Fruit fly (Drosophila melanogaster) whole organism, embryonic: ENCODE results near the gene CG17801.

Experiments used
- Abd-B ChIP-seq: fragments of 200-800 bp; sonication (Bioruptor generic); optimal IDR thresholded peaks from 2 replicates; lab custom pipeline; 2018; ENCODE audit warnings: missing biosample characterization, mild to moderate bottlenecking, missing genetic modification characterization, moderate library complexity
- Antp ChIP-seq: fragments of 200-800 bp; sonication (Bioruptor generic); optimal IDR thresholded peaks from 3 replicates; lab custom pipeline; 2016; ENCODE audit warnings: missing biosample characterization, missing genetic modification characterization
- BEAF-32 ChIP-seq: fragments of 200-800 bp; sonication (Bioruptor generic); optimal IDR thresholded peaks from 3 replicates; lab custom pipeline; 2017; ENCODE audit warnings: missing biosample characterization, missing genetic modification characterization, mild to moderate bottlenecking, moderate library complexity, missing genetic modification reagents
- BtbVII ChIP-seq: fragments of 200-800 bp; sonication (Bioruptor generic); optimal IDR thresholded peaks from 3 replicates; lab custom pipeline; 2017; ENCODE audit warnings: missing biosample characterization, mild to moderate bottlenecking, missing genetic modification characterization
- CG12071 ChIP-seq: fragments of 200-800 bp; sonication (Bioruptor generic); optimal IDR thresholded peaks from 3 replicates; lab custom pipeline; 2018; ENCODE audit warnings: missing biosample characterization, mild to moderate bottlenecking, missing genetic modification characterization
- CG15514 ChIP-seq: fragments of 200-800 bp; sonication (Bioruptor generic); optimal IDR thresholded peaks from 3 replicates; lab custom pipeline; 2017; ENCODE audit warnings: missing biosample characterization, missing genetic modification characterization, mild to moderate bottlenecking, moderate library complexity, missing genetic modification reagents
- CG1603 ChIP-seq: fragments of 200-800 bp; sonication (Bioruptor generic); optimal IDR thresholded peaks from 2 replicates; lab custom pipeline; 2019; ENCODE audit warnings: missing biosample characterization, mild to moderate bottlenecking, missing genetic modification characterization, moderate library complexity
- CG17359 ChIP-seq: fragments of 200-800 bp; sonication (Bioruptor generic); optimal IDR thresholded peaks from 3 replicates; lab custom pipeline; 2018; ENCODE audit warnings: missing biosample characterization, mild to moderate bottlenecking, missing genetic modification characterization, moderate library complexity
- CG17385 ChIP-seq: fragments of 200-800 bp; sonication (Bioruptor generic); optimal IDR thresholded peaks from 3 replicates; lab custom pipeline; 2018; ENCODE audit warnings: missing biosample characterization, mild to moderate bottlenecking, missing genetic modification characterization
- CG17829 ChIP-seq: fragments of 200-800 bp; optimal IDR thresholded peaks from 2 replicates; lab custom pipeline; 2019; ENCODE audit warnings: missing biosample characterization, mild to moderate bottlenecking, missing genetic modification characterization, moderate library complexity
- CG2129 ChIP-seq: fragments of 200-800 bp; sonication (Bioruptor generic); IDR thresholded peaks from 2 replicates; pipeline ENCODE4 v1.3.6; 2022; ENCODE audit warnings: missing biosample characterization, missing genetic modification characterization; ENCODE audit not compliant: partially characterized antibody
- CG30431 ChIP-seq: fragments of 200-800 bp; sonication (Bioruptor generic); optimal IDR thresholded peaks from 2 replicates; lab custom pipeline; 2017; ENCODE audit warnings: missing biosample characterization, missing genetic modification characterization
- CG4282 ChIP-seq: fragments of 200-800 bp; sonication (Bioruptor generic); optimal IDR thresholded peaks from 2 replicates; lab custom pipeline; 2016; ENCODE audit warnings: missing biosample characterization, missing genetic modification characterization
- CG4360 ChIP-seq: fragments of 200-800 bp; sonication (Bioruptor generic); IDR thresholded peaks from 2 replicates; pipeline ENCODE4 v1.3.6; 2022; ENCODE audit warnings: missing biosample characterization, missing genetic modification characterization
- CG4617 ChIP-seq: fragments of 200-800 bp; sonication (Bioruptor generic); optimal IDR thresholded peaks from 3 replicates; lab custom pipeline; 2016; ENCODE audit warnings: missing biosample characterization, missing genetic modification characterization, borderline replicate concordance
- CG6689 ChIP-seq: fragments of 200-800 bp; sonication (Bioruptor generic); IDR thresholded peaks from 2 replicates; pipeline ENCODE4 v1.3.6; 2022; ENCODE audit warnings: missing biosample characterization, missing genetic modification characterization
- CG8281 ChIP-seq: fragments of 200-800 bp; sonication (Bioruptor generic); optimal IDR thresholded peaks from 2 replicates; lab custom pipeline; 2018; ENCODE audit warnings: missing biosample characterization, mild to moderate bottlenecking, missing genetic modification characterization, moderate library complexity
- CTCF ChIP-seq: fragments of 200-800 bp; sonication (Bioruptor generic); optimal IDR thresholded peaks from 2 replicates; lab custom pipeline; 2017; ENCODE audit warnings: missing biosample characterization, mild to moderate bottlenecking, missing genetic modification characterization, moderate library complexity
- CoRest ChIP-seq: fragments of 200-800 bp; sonication (Bioruptor generic); optimal IDR thresholded peaks from 3 replicates; lab custom pipeline; 2018; ENCODE audit warnings: missing biosample characterization, mild to moderate bottlenecking, missing genetic modification characterization, moderate library complexity
- Dbx ChIP-seq: fragments of 200-800 bp; sonication (Bioruptor generic); IDR thresholded peaks from 3 replicates; pipeline ENCODE4 v1.3.6; 2022; ENCODE audit warnings: missing biosample characterization, missing genetic modification characterization
- E2f1 ChIP-seq: fragments of 200-800 bp; sonication (Bioruptor generic); IDR thresholded peaks from 2 replicates; pipeline ENCODE4 v1.3.6; 2022; ENCODE audit warnings: missing biosample characterization, missing genetic modification characterization
- E2f2 ChIP-seq: fragments of 200-800 bp; sonication (Bioruptor generic); IDR thresholded peaks from 2 replicates; pipeline ENCODE4 v1.3.6; 2022; ENCODE audit warnings: missing biosample characterization, missing genetic modification characterization
- Elba2 ChIP-seq: fragments of 200-800 bp; sonication (Bioruptor generic); optimal IDR thresholded peaks from 3 replicates; lab custom pipeline; 2016; ENCODE audit warnings: missing biosample characterization, missing genetic modification characterization
- Ets65A ChIP-seq: fragments of 200-800 bp; sonication (Bioruptor generic); peaks from one replicate; lab custom pipeline; 2016; ENCODE audit warnings: missing biosample characterization, missing genetic modification characterization
- HLH3B ChIP-seq: fragments of 200-800 bp; sonication (Bioruptor generic); IDR thresholded peaks from 2 replicates; pipeline ENCODE4 v1.3.6; 2022; ENCODE audit warnings: missing biosample characterization, missing genetic modification characterization
- Hey ChIP-seq: fragments of 200-800 bp; sonication (Bioruptor generic); optimal IDR thresholded peaks from 3 replicates; lab custom pipeline; 2018; ENCODE audit warnings: missing biosample characterization, mild to moderate bottlenecking, missing genetic modification characterization
- HmgZ ChIP-seq: fragments of 200-800 bp; sonication (Bioruptor generic); optimal IDR thresholded peaks from 2 replicates; lab custom pipeline; 2018; ENCODE audit warnings: missing biosample characterization, mild to moderate bottlenecking, missing genetic modification characterization
- Hr78 ChIP-seq, 2 experiments: fragments of 200-800 bp in 1 of 2; fragments of >200 bp in 1 of 2; sonication (Bioruptor generic) in 1 of 2; optimal IDR thresholded peaks; 2 replicates each; lab custom pipeline; 2017 to 2019; ENCODE audit warnings: missing biosample characterization in 2 of 2, missing genetic modification characterization in 2 of 2, mild to moderate bottlenecking in 1 of 2, moderate library complexity in 1 of 2
- Lhr ChIP-seq: fragments of 200-800 bp; sonication (Bioruptor generic); optimal IDR thresholded peaks from 3 replicates; lab custom pipeline; 2017; ENCODE audit warnings: mild to moderate bottlenecking, missing biosample characterization, missing genetic modification reagents, missing genetic modification characterization
- MBD-R2 ChIP-seq: fragments of 200-800 bp; sonication (Bioruptor generic); IDR thresholded peaks from 2 replicates; pipeline ENCODE4 v1.3.6; 2022; ENCODE audit warnings: missing biosample characterization, missing genetic modification characterization
- MESR4 ChIP-seq: fragments of 200-800 bp; sonication (Bioruptor generic); optimal IDR thresholded peaks from 2 replicates; lab custom pipeline; 2018; ENCODE audit warnings: missing biosample characterization, mild to moderate bottlenecking, missing genetic modification characterization, moderate library complexity
- Opbp ChIP-seq: fragments of 200-800 bp; sonication (Bioruptor generic); IDR thresholded peaks from 3 replicates; pipeline ENCODE4 v1.3.6; 2022; ENCODE audit warnings: missing biosample characterization, missing genetic modification characterization; ENCODE audit not compliant: partially characterized antibody
- Sin3A ChIP-seq: fragments of >200 bp; optimal IDR thresholded peaks from 2 replicates; lab custom pipeline; 2018
- Ssrp ChIP-seq: fragments of 200-800 bp; sonication (Bioruptor generic); optimal IDR thresholded peaks from 2 replicates; lab custom pipeline; 2018; ENCODE audit warnings: missing biosample characterization, mild to moderate bottlenecking, missing genetic modification characterization, moderate library complexity
- chinmo ChIP-seq: fragments of 200-800 bp; sonication (Bioruptor generic); IDR thresholded peaks from 4 replicates; pipeline ENCODE4 v1.3.6; 2022; ENCODE audit warnings: missing biosample characterization, missing genetic modification characterization; ENCODE audit not compliant: partially characterized antibody
- crp ChIP-seq, 2 experiments: fragments of 200-800 bp; sonication (Bioruptor generic); optimal IDR thresholded peaks; 2 replicates in 1 of 2; 3 replicates in 1 of 2; lab custom pipeline; 2017; ENCODE audit warnings: missing biosample characterization in 2 of 2, missing genetic modification characterization in 2 of 2, mild to moderate bottlenecking in 1 of 2, moderate library complexity in 1 of 2
- dysf ChIP-seq: fragments of 200-800 bp; sonication (Bioruptor generic); IDR thresholded peaks from 3 replicates; pipeline ENCODE4 v1.3.6; 2022; ENCODE audit warnings: missing biosample characterization, missing genetic modification characterization
- exex ChIP-seq: fragments of 200-800 bp; sonication (Bioruptor generic); optimal IDR thresholded peaks from 4 replicates; lab custom pipeline; 2018; ENCODE audit warnings: missing biosample characterization, mild to moderate bottlenecking, missing genetic modification characterization, moderate library complexity
- gcm ChIP-seq: fragments of 200-800 bp; sonication (Bioruptor generic); optimal IDR thresholded peaks from 2 replicates; lab custom pipeline; 2019; ENCODE audit warnings: missing biosample characterization, mild to moderate bottlenecking, missing genetic modification characterization, moderate library complexity
- gfzf ChIP-seq: fragments of 200-800 bp; sonication (Bioruptor generic); optimal IDR thresholded peaks from 2 replicates; lab custom pipeline; 2016; ENCODE audit warnings: missing biosample characterization, mild to moderate bottlenecking, missing genetic modification characterization, moderate library complexity
- hkb ChIP-seq, 2 experiments: fragments of 200-800 bp in 1 of 2; fragments of >200 bp in 1 of 2; sonication (Bioruptor generic) in 1 of 2; IDR thresholded peaks in 1 of 2; optimal IDR thresholded peaks in 1 of 2; 2 replicates each; pipeline versions ENCODE4 v1.3.6 to Lab custom; 2017 to 2022; ENCODE audit warnings: missing biosample characterization in 1 of 2, missing genetic modification characterization in 1 of 2
- klu ChIP-seq: fragments of 200-800 bp; sonication (Bioruptor generic); IDR thresholded peaks from 2 replicates; pipeline ENCODE4 v1.3.6; 2022; ENCODE audit warnings: missing biosample characterization, missing genetic modification characterization
- nom ChIP-seq: fragments of 200-800 bp; sonication (Bioruptor generic); optimal IDR thresholded peaks from 2 replicates; lab custom pipeline; 2017; ENCODE audit warnings: missing biosample characterization, missing genetic modification characterization, mild to moderate bottlenecking, moderate library complexity, missing genetic modification reagents
- pzg ChIP-seq: fragments of 200-800 bp; sonication (Bioruptor generic); optimal IDR thresholded peaks from 3 replicates; lab custom pipeline; 2018; ENCODE audit warnings: missing biosample characterization, mild to moderate bottlenecking, missing genetic modification characterization, moderate library complexity
- row ChIP-seq: fragments of 200-800 bp; sonication (Bioruptor generic); IDR thresholded peaks from 3 replicates; pipeline ENCODE4 v1.3.6; 2022; ENCODE audit warnings: missing biosample characterization, missing genetic modification characterization
- schlank ChIP-seq: fragments of 200-800 bp; sonication (Bioruptor generic); optimal IDR thresholded peaks from 2 replicates; lab custom pipeline; 2018; ENCODE audit warnings: missing biosample characterization, mild to moderate bottlenecking, missing genetic modification characterization
- sim ChIP-seq: fragments of 200-800 bp; sonication (Bioruptor generic); IDR thresholded peaks from 2 replicates; pipeline ENCODE4 v1.3.6; 2022; ENCODE audit warnings: missing biosample characterization, missing genetic modification characterization
- stwl ChIP-seq: fragments of 200-800 bp; sonication (Bioruptor generic); optimal IDR thresholded peaks from 3 replicates; lab custom pipeline; 2018; ENCODE audit warnings: missing biosample characterization, mild to moderate bottlenecking, missing genetic modification characterization, moderate library complexity
- tap ChIP-seq: fragments of 200-800 bp; optimal IDR thresholded peaks from 3 replicates; lab custom pipeline; 2019; ENCODE audit warnings: missing biosample characterization, mild to moderate bottlenecking, missing genetic modification characterization, moderate library complexity
- toy ChIP-seq: fragments of 200-800 bp; sonication (Bioruptor generic); IDR thresholded peaks from 2 replicates; pipeline ENCODE4 v1.3.6; 2022; ENCODE audit warnings: missing biosample characterization, missing genetic modification characterization
- usp ChIP-seq: fragments of >200 bp; optimal IDR thresholded peaks from 2 replicates; lab custom pipeline; 2017; ENCODE audit warnings: missing biosample characterization, missing genetic modification characterization

The CG17801 gene

dm6 chr3R:17805092-17805491 lies 1.8 kb downstream of the CG17801 start, which contains the start of gene Nnk:
Gene Nnk (minus strand): TSS chr3R:17805249.
- TF ChIP-seq Sin3A (lab: Kevin White, UChicago) (peak; percentile 10), CG4282 (no peak), stwl (tag; lab: Kevin White, UChicago) (peak; percentile 45), CG8281 (tag; lab: Kevin White, UChicago) (no peak), MBD-R2 (GFP tag; lab: Robert Waterston, UW) (peak; percentile 88), Hey (no peak), BtbVII (no peak), tap (tag; lab: Kevin White, UChicago) (no peak), CG4617 (GFP tag; lab: Kevin White, UChicago) (peak; percentile 56), Abd-B (no peak), klu (no peak), CG17359 (tag; lab: Kevin White, UChicago) (no peak), toy (no peak), CG1603 (peak; percentile 25), pzg (GFP tag; lab: Kevin White, UChicago) (peak; percentile 75), Hr78 (GFP tag; optimal IDR thresholded peaks at IDR 0.05; lab: Kevin White, UChicago) (no peak), HLH3B (GFP tag; lab: Robert Waterston, UW) (no peak), crp (GFP tag; optimal IDR thresholded peaks at IDR 0.05; lab: Kevin White, UChicago) (peak; percentile 29 to 81), schlank (no peak), BEAF-32 (GFP tag; lab: Kevin White, UChicago) (peak; percentile 4), Lhr (GFP tag; lab: Kevin White, UChicago) (peak; percentile 12), CG17829 (tag; lab: Kevin White, UChicago) (peak; percentile 7), Ets65A (GFP tag; lab: Kevin White, UChicago) (no peak), CoRest (tag; lab: Kevin White, UChicago) (peak; percentile 5), sim (no peak), E2f2 (GFP tag; lab: Robert Waterston, UW) (peak; percentile 97), CG30431 (GFP tag; lab: Kevin White, UChicago) (no peak), E2f1 (GFP tag; lab: Robert Waterston, UW) (peak; percentile 66), chinmo (GFP tag; lab: Robert Waterston, UW) (no peak), CG6689 (GFP tag; lab: Robert Waterston, UW) (no peak), gcm (GFP tag; lab: Kevin White, UChicago) (no peak), Opbp (GFP tag; lab: Robert Waterston, UW) (no peak), gfzf (GFP tag; lab: Kevin White, UChicago) (peak; percentile 6), HmgZ (tag; lab: Kevin White, UChicago) (peak; percentile 7), dysf (no peak), Antp (GFP tag; lab: Kevin White, UChicago) (no peak), CG17385 (peak; percentile 94), Elba2 (GFP tag; lab: Kevin White, UChicago) (peak; percentile 69), CG4360 (GFP tag; lab: Robert Waterston, UW) (peak; percentile 55), CG15514 (peak; percentile 56), MESR4 (peak; percentile 23), Ssrp (no peak), hkb (optimal IDR thresholded peaks at IDR 0.05; lab: Kevin White, UChicago) (no peak), hkb (GFP tag; IDR thresholded peaks at IDR 0.05; lab: Robert Waterston, UW) (no peak), usp (GFP tag; lab: Kevin White, UChicago) (no peak), CTCF (peak; percentile 34), nom (no peak), row (GFP tag; lab: Robert Waterston, UW) (peak; percentile 24; the same call in 1 of the 3 replicates), CG2129 (GFP tag; lab: Robert Waterston, UW) (no peak), CG12071 (GFP tag; lab: Kevin White, UChicago) (no peak), Dbx (GFP tag; lab: Robert Waterston, UW) (no peak), exex (tag; lab: Kevin White, UChicago) (no peak)
